Fruit fly (Drosophila melanogaster): Measurements from ENCODE around the gene Drsl6.

- TF ChIP-seq Atf6 (GFP tag; IDR thresholded peaks at IDR 0.05) (no peak), CG3838 (GFP tag; optimal IDR thresholded peaks at IDR 0.05) (no peak), CG17612 (GFP tag; IDR thresholded peaks at IDR 0.05) (no peak), Kr (GFP tag; optimal IDR thresholded peaks at IDR 0.05) (no peak), unpg (GFP tag; optimal IDR thresholded peaks at IDR 0.05) (no peak), CG8388 (GFP tag; optimal IDR thresholded peaks at IDR 0.05) (no peak), CG32772 (GFP tag; IDR thresholded peaks at IDR 0.05) (no peak), Hmx (GFP tag; optimal IDR thresholded peaks at IDR 0.05) (no peak), CG6689 (GFP tag; IDR thresholded peaks at IDR 0.05) (no peak), CG2875 (GFP tag; optimal IDR thresholded peaks at IDR 0.05) (no peak), gfzf (GFP tag; optimal IDR thresholded peaks at IDR 0.05) (peak; percentile 85)
Measured at dm6 chr3L:3303534-3304459, 32.4 kb downstream of the Drsl6 start, which contains the start of gene ZnT63C.

All from whole organism, embryonic.